Fruit fly (Drosophila melanogaster) whole organism, pupa: ENCODE measurements around the gene CecA1.
A peak's percentile ranks its signal among the peaks of the same experiment; 100 is the strongest.

Source experiments
- CG9948 ChIP-seq: fragments of 200-800 bp; sonication (Bioruptor generic); optimal IDR thresholded peaks from 2 replicates; lab custom pipeline; 2018; ENCODE audit warnings: missing biosample characterization, mild to moderate bottlenecking, missing genetic modification characterization, moderate library complexity
- Pif1B ChIP-seq: fragments of 200-800 bp; sonication (Bioruptor generic); optimal IDR thresholded peaks from 3 replicates; lab custom pipeline; 2016; ENCODE audit warnings: missing biosample characterization, missing genetic modification characterization

- peak; percentile 5 for TF ChIP-seq CG9948 (tag; lab: Kevin White, UChicago)
- peak; percentile 57 for TF ChIP-seq Pif1B
Measured at dm6 chr3R:30164162-30164561, 46.5 kb upstream of the CecA1 start.
